Fruit fly (Drosophila melanogaster): ENCODE results near the gene rictor.
A peak's percentile ranks its signal among the peaks of the same experiment; 100 is the strongest.

The rictor gene

dm6 chrX:19224580-19225303 lies 36.3 kb downstream of the rictor start:
- no peak for TF ChIP-seq Hr38 (GFP tag; optimal IDR thresholded peaks at IDR 0.05)
- peak; percentile 56 for TF ChIP-seq Ets96B (tag; optimal IDR thresholded peaks at IDR 0.05)
- TF ChIP-seq eg (GFP tag; IDR thresholded peaks at IDR 0.05) = 0 out of 3 replicates have a peak, but pooled peaks have one; percentile 27
- peak; percentile 39 for TF ChIP-seq fd59A (GFP tag; optimal IDR thresholded peaks at IDR 0.05)
- TF ChIP-seq CG6792 (GFP tag; optimal IDR thresholded peaks at IDR 0.05) = peak; percentile 34
- no peak for TF ChIP-seq CG1621 (tag; optimal IDR thresholded peaks at IDR 0.05)
- TF ChIP-seq CG16779 (tag; optimal IDR thresholded peaks at IDR 0.05) = peak; percentile 35
- TF ChIP-seq CG31627 (GFP tag; optimal IDR thresholded peaks at IDR 0.05) = no peak
- TF ChIP-seq CG15336 (GFP tag; IDR thresholded peaks at IDR 0.05) = peak; percentile 46
- TF ChIP-seq net (GFP tag; optimal IDR thresholded peaks at IDR 0.05) = peak; percentile 49
- TF ChIP-seq Lpt (GFP tag; optimal IDR thresholded peaks at IDR 0.05) = peak; percentile 33
- peak; percentile 11 for TF ChIP-seq dac (GFP tag; optimal IDR thresholded peaks at IDR 0.05)
- TF ChIP-seq CG3032 (tag; optimal IDR thresholded peaks at IDR 0.05) = peak; percentile 65
- no peak for TF ChIP-seq Ets21C (GFP tag; optimal IDR thresholded peaks at IDR 0.05)
- peak; percentile 37 for TF ChIP-seq pdm3 (GFP tag; optimal IDR thresholded peaks at IDR 0.05)
- peak; percentile 7 for TF ChIP-seq dsx (GFP tag; optimal IDR thresholded peaks at IDR 0.05; ENCODE audit: poor library complexity, severe bottlenecking)
- no peak for TF ChIP-seq CG6163 (GFP tag; IDR thresholded peaks at IDR 0.05)
- TF ChIP-seq spab (GFP tag; optimal IDR thresholded peaks at IDR 0.05) = peak; percentile 46
- TF ChIP-seq vri (GFP tag; optimal IDR thresholded peaks at IDR 0.05) = no peak
- TF ChIP-seq CG6276 (GFP tag; optimal IDR thresholded peaks at IDR 0.05) = peak; percentile 62
- peak; percentile 4 for TF ChIP-seq CG8319 (GFP tag; optimal IDR thresholded peaks at IDR 0.05)
- TF ChIP-seq ss (GFP tag; optimal IDR thresholded peaks at IDR 0.05) = peak in 1 of 2 experiments; percentile 70
- TF ChIP-seq acj6 (GFP tag; optimal IDR thresholded peaks at IDR 0.05) = peak; percentile 46
- TF ChIP-seq CG8632 (GFP tag; optimal IDR thresholded peaks at IDR 0.05) = peak; percentile 69
- no peak for TF ChIP-seq CG11294 (GFP tag; IDR thresholded peaks at IDR 0.05)
- TF ChIP-seq salr (GFP tag; optimal IDR thresholded peaks at IDR 0.05) = peak in 1 of 2 experiments; percentile 79
- TF ChIP-seq topi (GFP tag; optimal IDR thresholded peaks at IDR 0.05) = peak; percentile 41
- TF ChIP-seq CG11762 (GFP tag; optimal IDR thresholded peaks at IDR 0.05; ENCODE audit: insufficient read depth) = peak; percentile 32
- TF ChIP-seq CG6854 (GFP tag; optimal IDR thresholded peaks at IDR 0.05) = no peak
- peak; percentile 85 for TF ChIP-seq CG32006 (GFP tag; optimal IDR thresholded peaks at IDR 0.05)
- peak; percentile 40 for TF ChIP-seq CG10669 (GFP tag; optimal IDR thresholded peaks at IDR 0.05)
- TF ChIP-seq Eip78C (GFP tag) = peak; percentile 89
- TF ChIP-seq fkh (GFP tag; optimal IDR thresholded peaks at IDR 0.05) = no peak
- TF ChIP-seq CG11902 (GFP tag; optimal IDR thresholded peaks at IDR 0.05) = no peak
- TF ChIP-seq cyc (GFP tag; optimal IDR thresholded peaks at IDR 0.05) = no peak
- TF ChIP-seq Blimp-1 (GFP tag; optimal IDR thresholded peaks at IDR 0.05) = no peak
- TF ChIP-seq CG34406 (GFP tag; optimal IDR thresholded peaks at IDR 0.05) = peak; percentile 71
- TF ChIP-seq CG4318 (GFP tag; optimal IDR thresholded peaks at IDR 0.05) = peak; percentile 75
- no peak for TF ChIP-seq Gug (GFP tag; IDR thresholded peaks at IDR 0.05)
- TF ChIP-seq CG3919 (GFP tag; optimal IDR thresholded peaks at IDR 0.05) = peak; percentile 50
- TF ChIP-seq Hr4 (GFP tag; optimal IDR thresholded peaks at IDR 0.05) = peak; percentile 37
- peak; percentile 34 for TF ChIP-seq Smox (GFP tag; optimal IDR thresholded peaks at IDR 0.05)
- peak; percentile 18 for TF ChIP-seq Met (GFP tag; optimal IDR thresholded peaks at IDR 0.05)
- TF ChIP-seq lz (GFP tag; optimal IDR thresholded peaks at IDR 0.05) = peak; percentile 39
- peak; percentile 55; the same call in 1 of the 3 replicates for TF ChIP-seq CG8119 (GFP tag; IDR thresholded peaks at IDR 0.05)
- peak; percentile 74 for TF ChIP-seq CG6808 (GFP tag; optimal IDR thresholded peaks at IDR 0.05)
- TF ChIP-seq achi (GFP tag; optimal IDR thresholded peaks at IDR 0.05) = peak; percentile 60
- no peak for TF ChIP-seq CG7368 (GFP tag; optimal IDR thresholded peaks at IDR 0.05)
- peak; percentile 37 for TF ChIP-seq Eip75B (GFP tag; optimal IDR thresholded peaks at IDR 0.05)
- peak; percentile 61 for TF ChIP-seq esn (GFP tag; optimal IDR thresholded peaks at IDR 0.05)
